Fruit fly (Drosophila melanogaster): ENCODE measurements around the gene ERR.

The ERR gene

dm6 chr3L:8175818-8176217 lies 10.7 kb downstream of the ERR start, which contains the start of gene RecQ4 (continued):
- TF ChIP-seq CG2199 (GFP tag; IDR thresholded peaks at IDR 0.05) (no peak), CG3995 (GFP tag; optimal IDR thresholded peaks at IDR 0.05) (no peak), CG2712 (tag; optimal IDR thresholded peaks at IDR 0.05) (no peak), Myb (GFP tag; optimal IDR thresholded peaks at IDR 0.05) (peak; percentile 46), CG1792 (GFP tag; optimal IDR thresholded peaks at IDR 0.05) (no peak), hth (optimal IDR thresholded peaks at IDR 0.05) (no peak), MESR4 (GFP tag; optimal IDR thresholded peaks at IDR 0.05) (peak; percentile 4), ro (GFP tag; IDR thresholded peaks at IDR 0.05) (no peak), gce (GFP tag; IDR thresholded peaks at IDR 0.05) (no peak), crp (GFP tag; optimal IDR thresholded peaks at IDR 0.05) (peak; percentile 19 to 80), fd3F (GFP tag; optimal IDR thresholded peaks at IDR 0.05) (no peak), Stat92E (GFP tag; optimal IDR thresholded peaks at IDR 0.05) (peak in 1 of 3 experiments; percentile 1), sd (tag; optimal IDR thresholded peaks at IDR 0.05) (no peak), CG18011 (GFP tag; optimal IDR thresholded peaks at IDR 0.05) (peak; percentile 17), B-H2 (GFP tag; optimal IDR thresholded peaks at IDR 0.05) (no peak), BEAF-32 (GFP tag; optimal IDR thresholded peaks at IDR 0.05) (peak; percentile 36), CG4820 (GFP tag; optimal IDR thresholded peaks at IDR 0.05) (no peak), sens-2 (GFP tag; IDR thresholded peaks at IDR 0.05) (no peak), org-1 (GFP tag; optimal IDR thresholded peaks at IDR 0.05) (no peak), Neu2 (GFP tag; optimal IDR thresholded peaks at IDR 0.05; ENCODE audit: borderline replicate concordance) (no peak), Mrtf (GFP tag; IDR thresholded peaks at IDR 0.05) (no peak), YL-1 (GFP tag; optimal IDR thresholded peaks at IDR 0.05) (peak; percentile 40), CG1602 (GFP tag; optimal IDR thresholded peaks at IDR 0.05) (no peak), CG12659 (GFP tag; optimal IDR thresholded peaks at IDR 0.05) (no peak), CG2678 (tag; optimal IDR thresholded peaks at IDR 0.05) (no peak), bsh (GFP tag; optimal IDR thresholded peaks at IDR 0.05) (no peak), h (optimal IDR thresholded peaks at IDR 0.05) (no peak), Hr3 (GFP tag; optimal IDR thresholded peaks at IDR 0.05) (no peak), Meics (GFP tag; optimal IDR thresholded peaks at IDR 0.05) (no peak), ash1 (GFP tag; optimal IDR thresholded peaks at IDR 0.05) (no peak), CG7786 (GFP tag; optimal IDR thresholded peaks at IDR 0.05) (no peak), CG7271 (tag; optimal IDR thresholded peaks at IDR 0.05) (no peak), bigmax (GFP tag; optimal IDR thresholded peaks at IDR 0.05) (peak; percentile 54), CG30403 (GFP tag; optimal IDR thresholded peaks at IDR 0.05) (peak; percentile 26), repo (GFP tag; optimal IDR thresholded peaks at IDR 0.05) (no peak), gcm2 (GFP tag; optimal IDR thresholded peaks at IDR 0.05) (no peak), ci (GFP tag; IDR thresholded peaks at IDR 0.05) (no peak; the same call in 2 of the 3 replicates), lbe (GFP tag; optimal IDR thresholded peaks at IDR 0.05) (no peak), tin (GFP tag; optimal IDR thresholded peaks at IDR 0.05) (peak; percentile 25), CG11093 (GFP tag; IDR thresholded peaks at IDR 0.05) (no peak), toy (GFP tag; IDR thresholded peaks at IDR 0.05) (no peak), CG4282 (GFP tag; optimal IDR thresholded peaks at IDR 0.05) (peak; percentile 65), ara (GFP tag; IDR thresholded peaks at IDR 0.05) (no peak), al (GFP tag; IDR thresholded peaks at IDR 0.05) (no peak), CG17328 (GFP tag; IDR thresholded peaks at IDR 0.05) (no peak), sqz (GFP tag; optimal IDR thresholded peaks at IDR 0.05) (no peak), HLHmδ (GFP tag; optimal IDR thresholded peaks at IDR 0.05) (no peak), CG4424 (GFP tag; optimal IDR thresholded peaks at IDR 0.05) (no peak), CG2889 (GFP tag; IDR thresholded peaks at IDR 0.05) (no peak), chm (GFP tag; IDR thresholded peaks at IDR 0.05) (no peak), Lhr (GFP tag; optimal IDR thresholded peaks at IDR 0.05) (no peak), Gsc (GFP tag; IDR thresholded peaks at IDR 0.05) (no peak), zfh1 (GFP tag; IDR thresholded peaks at IDR 0.05) (no peak)

Measured in whole organism, embryonic.